Fruit fly (Drosophila melanogaster) whole organism, embryonic: ENCODE results near the gene scpr-A.
A peak's percentile ranks its signal among the peaks of the same experiment; 100 is the strongest.

Experiments used
- ATbp ChIP-seq: fragments of 200-800 bp; sonication (Bioruptor generic); optimal IDR thresholded peaks from 2 replicates; lab custom pipeline; 2017; ENCODE audit warnings: missing biosample characterization, mild to moderate bottlenecking, missing genetic modification characterization, missing genetic modification reagents
- Atf6 ChIP-seq: fragments of 200-800 bp; sonication (Bioruptor generic); IDR thresholded peaks from 2 replicates; pipeline ENCODE4 v1.3.6; 2022; ENCODE audit warnings: missing biosample characterization, missing genetic modification characterization
- Bteb2 ChIP-seq: fragments of 200-800 bp; sonication (Bioruptor generic); optimal IDR thresholded peaks from 2 replicates; lab custom pipeline; 2016; ENCODE audit warnings: missing biosample characterization, missing genetic modification characterization
- C15 ChIP-seq: fragments of 200-800 bp; sonication (Bioruptor generic); IDR thresholded peaks from 3 replicates; pipeline ENCODE4 v1.3.6; 2022; ENCODE audit warnings: missing biosample characterization, missing genetic modification characterization
- CG10462 ChIP-seq: fragments of 200-800 bp; sonication (Bioruptor generic); optimal IDR thresholded peaks from 2 replicates; lab custom pipeline; 2016; ENCODE audit warnings: missing biosample characterization, missing genetic modification characterization
- CG16779 ChIP-seq: fragments of 200-800 bp; sonication (Bioruptor generic); IDR thresholded peaks from 2 replicates; pipeline ENCODE4 v1.3.6; 2022; ENCODE audit warnings: missing biosample characterization, missing genetic modification characterization
- CG16813 ChIP-seq: fragments of 200-800 bp; sonication (Bioruptor generic); IDR thresholded peaks from 3 replicates; pipeline ENCODE4 v1.3.6; 2022; ENCODE audit warnings: missing biosample characterization, missing genetic modification characterization; ENCODE audit not compliant: partially characterized antibody
- CG2116 ChIP-seq: fragments of 200-800 bp; sonication (Bioruptor generic); optimal IDR thresholded peaks from 3 replicates; lab custom pipeline; 2018; ENCODE audit warnings: missing biosample characterization, mild to moderate bottlenecking, missing genetic modification characterization
- CG2129 ChIP-seq: fragments of 200-800 bp; sonication (Bioruptor generic); IDR thresholded peaks from 2 replicates; pipeline ENCODE4 v1.3.6; 2022; ENCODE audit warnings: missing biosample characterization, missing genetic modification characterization; ENCODE audit not compliant: partially characterized antibody
- CG3281 ChIP-seq: fragments of 200-800 bp; sonication (Bioruptor generic); optimal IDR thresholded peaks from 3 replicates; lab custom pipeline; 2017; ENCODE audit warnings: missing biosample characterization, mild to moderate bottlenecking, missing genetic modification characterization
- CG34224 ChIP-seq: fragments of 200-800 bp; sonication (Bioruptor generic); IDR thresholded peaks from 3 replicates; pipeline ENCODE4 v1.3.6; 2022; ENCODE audit warnings: missing biosample characterization, missing genetic modification characterization; ENCODE audit not compliant: partially characterized antibody
- CG4328 ChIP-seq: fragments of 200-800 bp; sonication (Bioruptor generic); optimal IDR thresholded peaks from 3 replicates; lab custom pipeline; 2017; ENCODE audit warnings: missing biosample characterization, missing genetic modification reagents, missing genetic modification characterization
- CG7372 ChIP-seq: fragments of 200-800 bp; sonication (Bioruptor generic); IDR thresholded peaks from 2 replicates; pipeline ENCODE4 v1.3.6; 2022; ENCODE audit warnings: missing biosample characterization, missing genetic modification characterization
- CG8359 ChIP-seq: fragments of 200-800 bp; sonication (Bioruptor generic); optimal IDR thresholded peaks from 2 replicates; lab custom pipeline; 2017; ENCODE audit warnings: missing biosample characterization, mild to moderate bottlenecking, missing genetic modification characterization, borderline replicate concordance
- CkIIα-i1 ChIP-seq: fragments of 200-800 bp; sonication (Bioruptor generic); IDR thresholded peaks from 2 replicates; pipeline ENCODE4 v1.3.6; 2022; ENCODE audit warnings: missing biosample characterization, missing genetic modification characterization
- CoRest ChIP-seq: fragments of 200-800 bp; sonication (Bioruptor generic); optimal IDR thresholded peaks from 3 replicates; lab custom pipeline; 2018; ENCODE audit warnings: missing biosample characterization, mild to moderate bottlenecking, missing genetic modification characterization, moderate library complexity
- Fer2 ChIP-seq: fragments of 200-800 bp; sonication (Bioruptor generic); optimal IDR thresholded peaks from 2 replicates; lab custom pipeline; 2018; ENCODE audit warnings: missing biosample characterization, mild to moderate bottlenecking, missing genetic modification characterization, moderate library complexity
- Hr39 ChIP-seq: fragments of >200 bp; optimal IDR thresholded peaks from 2 replicates; lab custom pipeline; 2017
- Optix ChIP-seq: fragments of 200-800 bp; sonication (Bioruptor generic); IDR thresholded peaks from 3 replicates; pipeline ENCODE4 v1.3.6; 2022; ENCODE audit warnings: missing biosample characterization, missing genetic modification characterization
- Sox100B ChIP-seq: fragments of 200-800 bp; sonication (Bioruptor generic); optimal IDR thresholded peaks from 3 replicates; lab custom pipeline; 2018; ENCODE audit warnings: missing biosample characterization, mild to moderate bottlenecking, missing genetic modification characterization
- Spps ChIP-seq: fragments of 200-800 bp; sonication (Bioruptor generic); optimal IDR thresholded peaks from 2 replicates; lab custom pipeline; 2018; ENCODE audit warnings: missing biosample characterization, mild to moderate bottlenecking, missing genetic modification characterization
- cas ChIP-seq: fragments of 200-800 bp; sonication (Bioruptor generic); IDR thresholded peaks from 2 replicates; pipeline ENCODE4 v1.3.6; 2022; ENCODE audit warnings: missing biosample characterization, missing genetic modification characterization
- chinmo ChIP-seq: fragments of 200-800 bp; sonication (Bioruptor generic); IDR thresholded peaks from 4 replicates; pipeline ENCODE4 v1.3.6; 2022; ENCODE audit warnings: missing biosample characterization, missing genetic modification characterization; ENCODE audit not compliant: partially characterized antibody
- chn ChIP-seq: fragments of 200-800 bp; sonication (Bioruptor generic); optimal IDR thresholded peaks from 2 replicates; lab custom pipeline; 2016; ENCODE audit warnings: missing biosample characterization, missing genetic modification characterization
- cwo ChIP-seq: fragments of 200-800 bp; sonication (Bioruptor generic); optimal IDR thresholded peaks from 3 replicates; lab custom pipeline; 2017; ENCODE audit warnings: missing biosample characterization, missing genetic modification characterization, mild to moderate bottlenecking, moderate library complexity, missing genetic modification reagents
- dm ChIP-seq: fragments of 200-800 bp; sonication (Bioruptor generic); optimal IDR thresholded peaks from 3 replicates; lab custom pipeline; 2016; ENCODE audit warnings: missing biosample characterization, missing genetic modification characterization
- esg ChIP-seq: fragments of 200-800 bp; sonication (Bioruptor generic); conservative IDR thresholded peaks from 2 replicates; pipeline ENCODE4 v1.3.6; 2022; ENCODE audit warnings: missing biosample characterization, missing genetic modification characterization
- fu2 ChIP-seq: fragments of 200-800 bp; sonication (Bioruptor generic); optimal IDR thresholded peaks from 2 replicates; lab custom pipeline; 2016; ENCODE audit warnings: missing biosample characterization, missing genetic modification characterization
- gcm2 ChIP-seq: fragments of 200-800 bp; sonication (Bioruptor generic); optimal IDR thresholded peaks from 2 replicates; lab custom pipeline; 2016; ENCODE audit warnings: missing biosample characterization, missing genetic modification characterization
- gfzf ChIP-seq: fragments of 200-800 bp; sonication (Bioruptor generic); optimal IDR thresholded peaks from 2 replicates; lab custom pipeline; 2016; ENCODE audit warnings: missing biosample characterization, mild to moderate bottlenecking, missing genetic modification characterization, moderate library complexity
- grau ChIP-seq: fragments of 200-800 bp; optimal IDR thresholded peaks from 3 replicates; lab custom pipeline; 2019; ENCODE audit warnings: missing biosample characterization, mild to moderate bottlenecking, missing genetic modification characterization, moderate library complexity
- kah ChIP-seq: fragments of 200-800 bp; sonication (Bioruptor generic); optimal IDR thresholded peaks from 2 replicates; lab custom pipeline; 2018; ENCODE audit warnings: missing biosample characterization, mild to moderate bottlenecking, missing genetic modification characterization
- lilli ChIP-seq: fragments of 200-800 bp; sonication (Bioruptor generic); optimal IDR thresholded peaks from 3 replicates; lab custom pipeline; 2016; ENCODE audit warnings: missing biosample characterization, missing genetic modification characterization
- luna ChIP-seq: fragments of 200-800 bp; sonication (Bioruptor generic); optimal IDR thresholded peaks from 2 replicates; lab custom pipeline; 2016; ENCODE audit warnings: missing biosample characterization, missing genetic modification characterization
- mirr ChIP-seq: fragments of 200-800 bp; sonication (Bioruptor generic); optimal IDR thresholded peaks from 3 replicates; lab custom pipeline; 2018; ENCODE audit warnings: missing biosample characterization, mild to moderate bottlenecking, missing genetic modification characterization
- nerfin-2 ChIP-seq: fragments of 200-800 bp; sonication (Bioruptor generic); IDR thresholded peaks from 2 replicates; pipeline ENCODE4 v1.3.6; 2022; ENCODE audit warnings: missing biosample characterization, missing genetic modification characterization; ENCODE audit not compliant: partially characterized antibody
- oc ChIP-seq: fragments of 200-800 bp; sonication (Bioruptor generic); optimal IDR thresholded peaks from 2 replicates; lab custom pipeline; 2018; ENCODE audit warnings: missing biosample characterization, mild to moderate bottlenecking, missing genetic modification characterization, moderate library complexity
- pan ChIP-seq, 4 experiments: fragments of >200 bp in 3 of 4; fragments of 200-800 bp in 1 of 4; sonication (Bioruptor generic) in 1 of 4; optimal IDR thresholded peaks in 3 of 4; IDR thresholded peaks in 1 of 4; 2 replicates each; pipeline versions ENCODE4 v1.3.6 to Lab custom; 2017 to 2022; ENCODE audit warnings: missing biosample characterization in 2 of 4, missing genetic modification characterization in 2 of 4, mixed read lengths in 1 of 4
- pb ChIP-seq: fragments of 200-800 bp; sonication (Bioruptor generic); optimal IDR thresholded peaks from 3 replicates; lab custom pipeline; 2016; ENCODE audit warnings: missing biosample characterization, missing genetic modification characterization
- phol ChIP-seq: fragments of 200-800 bp; sonication (Bioruptor generic); optimal IDR thresholded peaks from 3 replicates; lab custom pipeline; 2018; ENCODE audit warnings: missing biosample characterization, mild to moderate bottlenecking, missing genetic modification characterization, moderate library complexity
- prd ChIP-seq, 3 experiments: fragments of >200 bp in 2 of 3; fragments of 200-800 bp in 1 of 3; sonication (Bioruptor generic) in 1 of 3; optimal IDR thresholded peaks in 2 of 3; IDR thresholded peaks in 1 of 3; 2 replicates in 2 of 3; 3 replicates in 1 of 3; pipeline versions ENCODE4 v1.3.6 to Lab custom; 2017 to 2022; ENCODE audit warnings: missing biosample characterization in 1 of 3, missing genetic modification characterization in 1 of 3
- psq ChIP-seq: fragments of 200-800 bp; sonication (Bioruptor generic); optimal IDR thresholded peaks from 2 replicates; lab custom pipeline; 2017; ENCODE audit warnings: missing biosample characterization, missing genetic modification characterization
- run ChIP-seq: fragments of 200-800 bp; sonication (Bioruptor generic); optimal IDR thresholded peaks from 3 replicates; lab custom pipeline; 2018; ENCODE audit warnings: missing biosample characterization, mild to moderate bottlenecking, missing genetic modification characterization
- sc ChIP-seq, 3 experiments: fragments of >200 bp in 2 of 3; fragments of 200-800 bp in 1 of 3; sonication (Bioruptor generic) in 1 of 3; optimal IDR thresholded peaks; 2 replicates in 2 of 3; 3 replicates in 1 of 3; lab custom pipeline; 2017; ENCODE audit warnings: mild to moderate bottlenecking in 1 of 3, missing biosample characterization in 1 of 3, missing genetic modification characterization in 1 of 3, missing genetic modification reagents in 1 of 3
- seq ChIP-seq: fragments of 200-800 bp; sonication (Bioruptor generic); IDR thresholded peaks from 2 replicates; pipeline ENCODE4 v1.3.6; 2022; ENCODE audit warnings: missing biosample characterization, missing genetic modification characterization
- tgo ChIP-seq: fragments of 200-800 bp; sonication (Bioruptor generic); IDR thresholded peaks from 3 replicates; pipeline ENCODE4 v1.3.6; 2022; ENCODE audit warnings: missing biosample characterization, missing genetic modification characterization
- zen2 ChIP-seq: fragments of 200-800 bp; sonication (Bioruptor generic); IDR thresholded peaks from 3 replicates; pipeline ENCODE4 v1.3.6; 2022; ENCODE audit warnings: missing biosample characterization, missing genetic modification characterization; ENCODE audit not compliant: partially characterized antibody

Gene scpr-A

dm6 chr3R:11196648-11197388 is 44.2 kb upstream of the scpr-A start (continued):
- TF ChIP-seq sc (optimal IDR thresholded peaks at IDR 0.05; lab: Kevin White, UChicago) (no peak), sc (GFP tag; optimal IDR thresholded peaks at IDR 0.05; lab: Kevin White, UChicago) (peak; percentile 97), nerfin-2 (GFP tag; lab: Robert Waterston, UW) (no peak), Optix (GFP tag; lab: Robert Waterston, UW) (no peak; the same call in 2 of the 3 replicates), chn (GFP tag; lab: Kevin White, UChicago) (peak; percentile 81), Atf6 (GFP tag; lab: Robert Waterston, UW) (peak; percentile 99), CG2116 (GFP tag; lab: Kevin White, UChicago) (peak; percentile 79), chinmo (GFP tag; lab: Robert Waterston, UW) (peak; percentile 78; the same call in 2 of the 4 replicates), Spps (tag; lab: Kevin White, UChicago) (peak; percentile 94), luna (peak; percentile 52), cwo (GFP tag; lab: Kevin White, UChicago) (peak; percentile 98), gfzf (GFP tag; lab: Kevin White, UChicago) (peak; percentile 3), psq (GFP tag; lab: Kevin White, UChicago) (peak; percentile 94), cas (GFP tag; lab: Robert Waterston, UW) (peak; percentile 94), oc (tag; lab: Kevin White, UChicago) (peak; percentile 97), CG4328 (peak; percentile 99), CG8359 (peak; percentile 93), fu2 (peak; percentile 90), dm (GFP tag; lab: Kevin White, UChicago) (peak; percentile 82), ATbp (GFP tag; lab: Kevin White, UChicago) (peak; percentile 97), CG16779 (GFP tag; lab: Robert Waterston, UW) (peak; percentile 91), Hr39 (lab: Kevin White, UChicago) (no peak), grau (tag; lab: Kevin White, UChicago) (peak; percentile 95), CoRest (peak; percentile 100), zen2 (GFP tag; lab: Robert Waterston, UW) (no peak), run (peak; percentile 98), prd (optimal IDR thresholded peaks at IDR 0.05; lab: Kevin White, UChicago) (no peak), prd (GFP tag; IDR thresholded peaks at IDR 0.05; lab: Robert Waterston, UW) (peak; percentile 98), lilli (peak; percentile 94), CG10462 (GFP tag; lab: Kevin White, UChicago) (peak; percentile 91), pb (GFP tag; lab: Kevin White, UChicago) (no peak), kah (peak; percentile 97), CG16813 (GFP tag; lab: Robert Waterston, UW) (no peak), CG2129 (GFP tag; lab: Robert Waterston, UW) (no peak), seq (GFP tag; lab: Robert Waterston, UW) (peak; percentile 98), Sox100B (GFP tag; lab: Kevin White, UChicago) (peak; percentile 100), CG34224 (GFP tag; lab: Robert Waterston, UW) (no peak), gcm2 (no peak), tgo (GFP tag; lab: Robert Waterston, UW) (peak; percentile 99), pan (optimal IDR thresholded peaks at IDR 0.05; lab: Kevin White, UChicago) (no peak), pan (GFP tag; optimal IDR thresholded peaks at IDR 0.05 in 1 of 2, IDR thresholded peaks at IDR 0.05 in 1 of 2) (peak in 1 of 2 experiments; percentile 99), CG7372 (GFP tag; lab: Robert Waterston, UW) (peak; percentile 99), phol (tag; lab: Kevin White, UChicago) (peak; percentile 99), CG3281 (GFP tag; lab: Kevin White, UChicago) (peak; percentile 99), C15 (GFP tag; lab: Robert Waterston, UW) (peak; percentile 96), Fer2 (tag; lab: Kevin White, UChicago) (peak; percentile 97), esg (GFP tag; lab: Robert Waterston, UW) (peak; percentile 99), mirr (GFP tag; lab: Kevin White, UChicago) (peak; percentile 68), CkIIα-i1 (peak; percentile 87), Bteb2 (GFP tag; lab: Kevin White, UChicago) (peak; percentile 81)
